Worm (Caenorhabditis elegans) whole organism, midembryonic: Measurements from ENCODE around the gene fbxa-48.

Source experiments
- T22C8.4 ChIP-seq: fragments of 200-800 bp; sonication (Bioruptor generic); IDR thresholded peaks from 2 replicates; pipeline ENCODE4 v1.3.6; 2022; ENCODE audit warnings: missing genetic modification characterization, missing compliant biosample characterization
- cog-1 ChIP-seq: sonication (generic microtip); optimal IDR thresholded peaks from 2 replicates; lab custom pipeline; 2016; ENCODE audit warnings: missing genetic modification characterization, missing compliant biosample characterization
- flt-1 ChIP-seq: fragments of 200-800 bp; sonication (Bioruptor generic); IDR thresholded peaks from 2 replicates; pipeline ENCODE4 v1.3.6; 2022; ENCODE audit warnings: missing genetic modification characterization, missing compliant biosample characterization
- klf-2 ChIP-seq: fragments of 200-800 bp; sonication (Bioruptor generic); conservative IDR thresholded peaks from 2 replicates; pipeline ENCODE4 v1.3.6; 2022; ENCODE audit warnings: missing genetic modification reagents, missing genetic modification characterization, missing compliant biosample characterization
- med-1 ChIP-seq: sonication (generic microtip); optimal IDR thresholded peaks from 2 replicates; lab custom pipeline; 2017; ENCODE audit warnings: missing genetic modification characterization, mild to moderate bottlenecking, missing compliant biosample characterization, antibody characterized with exemption, missing genetic modification reagents; ENCODE audit not compliant: insufficient read depth
- ref-1 ChIP-seq: fragments of 200-800 bp; sonication (Bioruptor generic); conservative IDR thresholded peaks from 2 replicates; pipeline ENCODE4 v1.3.6; 2022; ENCODE audit warnings: missing genetic modification reagents, missing genetic modification characterization, missing compliant biosample characterization
- tab-1 ChIP-seq: fragments of 200-800 bp; sonication (Bioruptor generic); IDR thresholded peaks from 2 replicates; pipeline ENCODE4 v1.3.6; 2022; ENCODE audit warnings: missing genetic modification characterization, missing compliant biosample characterization
- ztf-23 ChIP-seq: fragments of 200-800 bp; sonication (Bioruptor generic); IDR thresholded peaks from 2 replicates; pipeline ENCODE4 v1.3.6; 2022; ENCODE audit warnings: missing genetic modification reagents, missing genetic modification characterization, missing compliant biosample characterization
- ztf-29 ChIP-seq: fragments of 200-800 bp; sonication (Bioruptor generic); IDR thresholded peaks from 2 replicates; pipeline ENCODE4 v1.3.6; 2022; ENCODE audit warnings: missing genetic modification reagents, missing genetic modification characterization, missing compliant biosample characterization

fbxa-48 gene

ce11 chrIII:2272075-2272474 lies at the start of gene fbxa-48:
fbxa-48 (minus strand) TSS chrIII:2272175.
- TF ChIP-seq med-1 (GFP tag; lab: Kevin White, UChicago) (no peak), cog-1 (tag; lab: Kevin White, UChicago) (no peak), ztf-29 (GFP tag; lab: Robert Waterston, UW) (no peak), tab-1 (GFP tag; lab: Robert Waterston, UW) (no peak), ztf-23 (GFP tag; lab: Robert Waterston, UW) (no peak), flt-1 (GFP tag; lab: Robert Waterston, UW) (no peak), ref-1 (GFP tag; lab: Robert Waterston, UW) (no peak), klf-2 (GFP tag; lab: Robert Waterston, UW) (no peak), T22C8.4 (GFP tag; lab: Robert Waterston, UW) (no peak)

ce11 chrIII:2316439-2316838 lies 44.5 kb upstream of the fbxa-48 start:
- no peak for TF ChIP-seq T22C8.4 (GFP tag; lab: Robert Waterston, UW)
- TF ChIP-seq ztf-23 (GFP tag; lab: Robert Waterston, UW) = no peak
- TF ChIP-seq ref-1 (GFP tag; lab: Robert Waterston, UW) = no peak
- no peak for TF ChIP-seq med-1 (GFP tag; lab: Kevin White, UChicago)
- no peak for TF ChIP-seq tab-1 (GFP tag; lab: Robert Waterston, UW)
- no peak for TF ChIP-seq klf-2 (GFP tag; lab: Robert Waterston, UW)
- no peak for TF ChIP-seq ztf-29 (GFP tag; lab: Robert Waterston, UW)

DNA sequence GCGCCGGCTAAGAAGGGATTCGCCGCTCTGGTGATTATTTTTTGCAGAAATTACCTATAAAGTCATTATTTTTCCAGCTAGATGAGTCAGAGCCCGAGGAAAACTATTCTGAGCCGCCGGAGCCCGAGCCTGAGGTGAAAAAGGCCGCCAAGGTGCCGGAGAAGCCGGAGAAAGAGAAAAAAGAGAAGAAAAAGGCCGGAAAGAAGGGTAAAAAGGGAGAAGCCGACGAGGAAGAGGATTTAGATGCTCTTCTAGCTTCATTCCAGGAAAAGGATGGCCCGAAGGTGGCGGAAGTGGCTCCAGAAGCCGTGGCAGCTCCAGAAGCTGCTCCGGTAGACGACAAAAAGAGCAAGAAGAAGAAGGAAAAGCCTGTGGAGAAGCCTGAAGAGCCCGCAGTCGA lies 42.7 kb upstream of the fbxa-48 start:
- TF ChIP-seq cog-1 (tag; lab: Kevin White, UChicago) (no peak), flt-1 (GFP tag; lab: Robert Waterston, UW) (no peak), tab-1 (GFP tag; lab: Robert Waterston, UW) (0 out of 2 replicates have a peak, but pooled peaks have one; percentile 5)

DNA sequence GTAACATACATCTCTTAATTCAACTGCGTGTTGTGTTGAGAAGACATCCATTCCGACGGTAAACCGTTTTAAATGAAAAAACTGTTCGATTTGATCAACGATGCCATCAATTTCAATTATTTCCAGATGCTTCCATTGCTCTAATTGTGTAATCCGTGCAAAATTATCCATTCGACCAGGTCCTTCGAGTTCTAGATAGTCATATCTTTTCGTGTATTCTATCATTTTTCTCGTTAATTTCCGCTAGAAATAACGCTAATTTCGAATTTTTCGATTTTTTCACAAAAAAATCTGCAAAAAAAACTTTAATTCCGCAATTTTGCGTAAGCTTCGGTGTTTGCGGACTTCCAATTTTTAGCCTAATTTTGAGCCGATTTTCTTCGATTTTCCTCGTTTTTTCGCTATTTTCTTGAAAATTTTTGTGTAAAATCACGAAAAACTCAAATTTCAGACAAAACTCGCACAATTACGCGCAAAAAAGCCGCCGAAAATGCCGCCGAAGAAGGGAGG lies 42.1 kb upstream of the fbxa-48 start, which contains the start of the genes fbxa-66 and iffb-1:
Gene fbxa-66, minus strand, starts transcription at position 51 of the 510 bp plus-strand sequence.
Gene iffb-1, plus strand, starts transcription at position 452 of the 510 bp plus-strand sequence.
- TF ChIP-seq ztf-23 (GFP tag; lab: Robert Waterston, UW) = no peak
- no peak for TF ChIP-seq cog-1 (tag; lab: Kevin White, UChicago)

- no peak for TF ChIP-seq ztf-29 (GFP tag; lab: Robert Waterston, UW)
- no peak for TF ChIP-seq med-1 (GFP tag; lab: Kevin White, UChicago)
- TF ChIP-seq T22C8.4 (GFP tag; lab: Robert Waterston, UW) = no peak
- no peak for TF ChIP-seq tab-1 (GFP tag; lab: Robert Waterston, UW)
- no peak for TF ChIP-seq ztf-23 (GFP tag; lab: Robert Waterston, UW)
- TF ChIP-seq klf-2 (GFP tag; lab: Robert Waterston, UW) = no peak
- no peak for TF ChIP-seq cog-1 (tag; lab: Kevin White, UChicago)
- no peak for TF ChIP-seq flt-1 (GFP tag; lab: Robert Waterston, UW)
- TF ChIP-seq ref-1 (GFP tag; lab: Robert Waterston, UW) = no peak
These were observed 39.0 kb upstream of the fbxa-48 start for ce11 chrIII:2310996-2311395.

ce11 chrIII:2308026-2308425 lies 36.1 kb upstream of the fbxa-48 start, which contains the start of the genes fbxa-1 and Y54F10BM.20:
fbxa-1 (minus strand) TSS chrIII:2308126.
Y54F10BM.20 (plus strand) TSS chrIII:2308256.
- no peak for TF ChIP-seq ztf-23 (GFP tag; lab: Robert Waterston, UW)
- TF ChIP-seq klf-2 (GFP tag; lab: Robert Waterston, UW) = no peak
- TF ChIP-seq flt-1 (GFP tag; lab: Robert Waterston, UW) = no peak
- no peak for TF ChIP-seq ref-1 (GFP tag; lab: Robert Waterston, UW)
- TF ChIP-seq tab-1 (GFP tag; lab: Robert Waterston, UW) = no peak
- TF ChIP-seq ztf-29 (GFP tag; lab: Robert Waterston, UW) = no peak
- TF ChIP-seq med-1 (GFP tag; lab: Kevin White, UChicago) = no peak
- TF ChIP-seq T22C8.4 (GFP tag; lab: Robert Waterston, UW) = no peak
- TF ChIP-seq cog-1 (tag; lab: Kevin White, UChicago) = no peak

DNA sequence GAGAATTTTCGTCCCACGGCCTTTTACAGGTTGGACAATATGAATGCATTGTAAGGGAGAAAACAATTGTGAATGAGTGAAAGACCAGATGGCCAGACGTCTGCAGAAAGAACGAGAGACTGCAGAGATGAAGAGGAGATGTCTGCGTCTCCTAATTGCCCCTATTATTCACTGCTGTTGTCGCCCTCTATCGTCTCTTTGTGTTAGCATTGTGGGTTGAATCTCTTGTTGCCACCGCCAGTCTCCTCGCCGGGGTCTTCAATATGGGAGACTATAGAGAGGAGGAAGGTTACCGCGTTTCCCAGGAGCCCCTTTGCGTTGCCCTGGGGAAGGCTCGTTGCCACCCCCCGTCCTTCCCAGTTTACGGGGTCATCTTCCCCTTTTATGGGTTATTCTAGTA lies 32.9 kb upstream of the fbxa-48 start, which contains the start of gene Y54F10BM.9:
Gene Y54F10BM.9, minus strand, starts transcription at position 61 of the 400 bp plus-strand sequence.
- peak; percentile 5 for TF ChIP-seq cog-1 (tag; lab: Kevin White, UChicago)
- 0 out of 2 replicates have a peak, but pooled peaks have one; percentile 13 for TF ChIP-seq ref-1 (GFP tag; lab: Robert Waterston, UW)
- TF ChIP-seq T22C8.4 (GFP tag; lab: Robert Waterston, UW) = no peak

DNA sequence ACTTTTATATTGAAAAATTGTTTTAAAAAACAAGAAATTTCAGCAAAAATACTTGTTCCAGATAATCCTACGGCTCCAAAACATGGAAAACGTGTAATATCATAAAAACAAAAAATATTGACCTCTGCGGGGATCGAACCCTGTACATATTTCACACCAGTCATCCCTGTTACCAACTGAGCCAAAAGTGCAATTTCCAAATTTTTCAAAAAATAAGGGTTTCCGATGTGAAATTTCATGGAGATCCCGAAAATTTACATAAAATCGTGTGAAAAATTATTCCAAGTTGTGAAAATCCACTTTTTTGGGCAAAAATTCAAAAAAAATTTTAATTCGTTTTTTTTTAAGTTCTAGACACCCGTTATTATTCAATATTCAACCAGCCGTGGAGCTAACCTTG lies 32.2 kb upstream of the fbxa-48 start:
- TF ChIP-seq flt-1 (GFP tag; lab: Robert Waterston, UW) (no peak), cog-1 (tag; lab: Kevin White, UChicago) (no peak), tab-1 (GFP tag; lab: Robert Waterston, UW) (no peak), ztf-29 (GFP tag; lab: Robert Waterston, UW) (no peak), ztf-23 (GFP tag; lab: Robert Waterston, UW) (no peak), med-1 (GFP tag; lab: Kevin White, UChicago) (no peak), ref-1 (GFP tag; lab: Robert Waterston, UW) (no peak), klf-2 (GFP tag; lab: Robert Waterston, UW) (no peak), T22C8.4 (GFP tag; lab: Robert Waterston, UW) (no peak)

DNA sequence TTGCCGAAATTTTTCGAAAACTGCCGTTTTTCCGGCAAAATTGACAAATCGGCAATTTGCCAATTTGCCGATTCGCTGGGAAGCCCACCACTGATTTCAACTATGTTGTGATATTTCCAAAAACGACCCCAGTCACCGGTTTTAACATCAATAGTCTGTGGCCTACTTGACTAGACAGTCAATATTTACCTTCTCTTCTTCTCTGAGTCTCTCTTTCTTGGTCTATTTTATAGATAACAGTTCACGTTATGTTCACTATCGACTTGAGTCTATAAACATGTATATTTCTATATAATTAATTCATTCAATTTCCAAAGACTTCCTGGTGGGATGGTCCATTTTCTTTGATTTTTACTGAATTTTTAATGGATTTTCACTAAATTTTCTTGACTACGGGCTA lies 22.8 kb upstream of the fbxa-48 start:
- TF ChIP-seq T22C8.4 (GFP tag; lab: Robert Waterston, UW) = no peak
- no peak for TF ChIP-seq ztf-23 (GFP tag; lab: Robert Waterston, UW)
- TF ChIP-seq cog-1 (tag; lab: Kevin White, UChicago) = no peak
- TF ChIP-seq klf-2 (GFP tag; lab: Robert Waterston, UW) = no peak
- TF ChIP-seq flt-1 (GFP tag; lab: Robert Waterston, UW) = no peak
